Worm (Caenorhabditis elegans) whole organism, young adult: ENCODE measurements around the gene Y6E2A.5.

Experiments used
- ama-1 ChIP-seq, 3 experiments: fragments of 150-350 bp in 1 of 3; sonication (generic microtip) in 2 of 3; optimal IDR thresholded peaks; 2 replicates each; lab custom pipeline; 2014 to 2018; ENCODE audit warnings: missing biosample characterization in 2 of 3, missing genetic modification characterization in 2 of 3, missing genetic modification reagents in 2 of 3
- attf-3 ChIP-seq: fragments of 200-800 bp; sonication (Bioruptor generic); conservative IDR thresholded peaks from 2 replicates; pipeline ENCODE4 v1.3.6; 2022; ENCODE audit warnings: missing genetic modification reagents, missing genetic modification characterization, missing compliant biosample characterization
- ceh-40 ChIP-seq: fragments of 200-800 bp; sonication (Bioruptor generic); IDR thresholded peaks from 2 replicates; pipeline ENCODE4 v1.3.6; 2022; ENCODE audit warnings: missing genetic modification characterization, missing compliant biosample characterization

ce11 chrV:15693682-15694081 lies 24.8 kb downstream of the Y6E2A.5 start, which contains the start of gene nhr-198:
- TF ChIP-seq ceh-40 (GFP tag; lab: Robert Waterston, UW) = no peak
- TF ChIP-seq attf-3 (GFP tag; lab: Robert Waterston, UW) = no peak
- TF ChIP-seq ama-1 (optimal IDR thresholded peaks at IDR 0.05; lab: Kevin White, UChicago) = no peak
- TF ChIP-seq ama-1 (GFP tag; optimal IDR thresholded peaks at IDR 0.05; lab: Kevin White, UChicago) = no peak
